Fruit fly (Drosophila melanogaster): Measurements from ENCODE around the gene colt.

The colt gene

dm6 chr2L:2729882-2730281, 40.0 kb downstream of the colt start (continued):
- no peak for TF ChIP-seq CG10431 (GFP tag; optimal IDR thresholded peaks at IDR 0.05)
- no peak for TF ChIP-seq fu2 (GFP tag; optimal IDR thresholded peaks at IDR 0.05)
- TF ChIP-seq Max (GFP tag; optimal IDR thresholded peaks at IDR 0.05) = no peak
- TF ChIP-seq hbn (GFP tag; IDR thresholded peaks at IDR 0.05; ENCODE audit: partially characterized antibody) = no peak
- no peak for TF ChIP-seq gt (GFP tag; IDR thresholded peaks at IDR 0.05)
- TF ChIP-seq sima (GFP tag; optimal IDR thresholded peaks at IDR 0.05) = no peak
- 0 out of 3 replicates have a peak, but pooled peaks have one; percentile 11 for TF ChIP-seq CG11695 (GFP tag; IDR thresholded peaks at IDR 0.05)
- TF ChIP-seq CG13775 (GFP tag; optimal IDR thresholded peaks at IDR 0.05) = no peak
- no peak for TF ChIP-seq CG1832 (GFP tag; optimal IDR thresholded peaks at IDR 0.05)
- peak; percentile 53 for TF ChIP-seq Jarid2 (GFP tag; optimal IDR thresholded peaks at IDR 0.05)
- peak; percentile 68 for TF ChIP-seq CG13296 (GFP tag; optimal IDR thresholded peaks at IDR 0.05)
- TF ChIP-seq kni (GFP tag; optimal IDR thresholded peaks at IDR 0.05) = no peak
- peak; percentile 35; the same call in 1 of the 2 replicates for TF ChIP-seq wdn (GFP tag; IDR thresholded peaks at IDR 0.05)
- TF ChIP-seq CG11398 (GFP tag; optimal IDR thresholded peaks at IDR 0.05) = no peak
- no peak for TF ChIP-seq cato (GFP tag; optimal IDR thresholded peaks at IDR 0.05; ENCODE audit: borderline replicate concordance)
- TF ChIP-seq ttk (GFP tag; IDR thresholded peaks at IDR 0.05) = peak; percentile 38; the same call in 1 of the 2 replicates
- no peak for TF ChIP-seq Awh (GFP tag; IDR thresholded peaks at IDR 0.05)
- no peak for TF ChIP-seq CG12104 (GFP tag; optimal IDR thresholded peaks at IDR 0.05)
- TF ChIP-seq CG14860 (GFP tag; IDR thresholded peaks at IDR 0.05; ENCODE audit: partially characterized antibody) = no peak
- TF ChIP-seq row (GFP tag; IDR thresholded peaks at IDR 0.05) = peak; percentile 73
- no peak for TF ChIP-seq CkIIα-i1 (GFP tag; IDR thresholded peaks at IDR 0.05)
- peak; percentile 43 for TF ChIP-seq HHEX (GFP tag; optimal IDR thresholded peaks at IDR 0.05)
- TF ChIP-seq CG8281 (tag; optimal IDR thresholded peaks at IDR 0.05) = no peak
- no peak for TF ChIP-seq CG30020 (tag; optimal IDR thresholded peaks at IDR 0.05)
- TF ChIP-seq chif (GFP tag; optimal IDR thresholded peaks at IDR 0.05) = no peak
- peak; percentile 8 for TF ChIP-seq CG17829 (tag; optimal IDR thresholded peaks at IDR 0.05)
- TF ChIP-seq onecut (GFP tag; IDR thresholded peaks at IDR 0.05) = peak; percentile 6; the same call in 1 of the 2 replicates
- peak; percentile 25 for TF ChIP-seq CG17385 (GFP tag; optimal IDR thresholded peaks at IDR 0.05)
- no peak for TF ChIP-seq CG10654 (GFP tag; optimal IDR thresholded peaks at IDR 0.05)
- no peak for TF ChIP-seq Asciz (GFP tag; optimal IDR thresholded peaks at IDR 0.05)
- TF ChIP-seq lola (GFP tag; optimal IDR thresholded peaks at IDR 0.05) = no peak
- TF ChIP-seq ERR (GFP tag; optimal IDR thresholded peaks at IDR 0.05) = no peak
- no peak for TF ChIP-seq Taf1 (GFP tag; IDR thresholded peaks at IDR 0.05)
- no peak for TF ChIP-seq gfzf (GFP tag; optimal IDR thresholded peaks at IDR 0.05)
- TF ChIP-seq CG17359 (tag; optimal IDR thresholded peaks at IDR 0.05) = peak; percentile 43
- peak; percentile 49 for TF ChIP-seq CG6813 (GFP tag; optimal IDR thresholded peaks at IDR 0.05)
- TF ChIP-seq corto (GFP tag; optimal IDR thresholded peaks at IDR 0.05) = no peak
- TF ChIP-seq stwl (tag; optimal IDR thresholded peaks at IDR 0.05) = no peak
- no peak for TF ChIP-seq CG18764 (GFP tag; optimal IDR thresholded peaks at IDR 0.05)
- TF ChIP-seq CG31388 (GFP tag; optimal IDR thresholded peaks at IDR 0.05) = no peak
- TF ChIP-seq knrl (GFP tag; IDR thresholded peaks at IDR 0.05; ENCODE audit: partially characterized antibody) = no peak
- TF ChIP-seq CG34422 (GFP tag; IDR thresholded peaks at IDR 0.05) = peak; percentile 56; the same call in 2 of the 3 replicates
- peak; percentile 60 for TF ChIP-seq al (GFP tag; IDR thresholded peaks at IDR 0.05)
- TF ChIP-seq CG14050 (GFP tag; IDR thresholded peaks at IDR 0.05) = no peak; the same call in 2 of the 3 replicates
- no peak for TF ChIP-seq Vsx1 (GFP tag; optimal IDR thresholded peaks at IDR 0.05)
- no peak for TF ChIP-seq Atf6 (GFP tag; IDR thresholded peaks at IDR 0.05)
- no peak for TF ChIP-seq Neu2 (GFP tag; optimal IDR thresholded peaks at IDR 0.05; ENCODE audit: borderline replicate concordance)
- no peak for TF ChIP-seq CG32772 (GFP tag; IDR thresholded peaks at IDR 0.05)
- TF ChIP-seq Adf1 (GFP tag; IDR thresholded peaks at IDR 0.05) = 0 out of 2 replicates have a peak, but pooled peaks have one; percentile 24
- TF ChIP-seq Dek (tag; optimal IDR thresholded peaks at IDR 0.05) = peak; percentile 51
